Fruit fly (Drosophila melanogaster): Measurements from ENCODE around the gene mRpL23.

- TF ChIP-seq Sin3A (optimal IDR thresholded peaks at IDR 0.05): no peak
- TF ChIP-seq insv (optimal IDR thresholded peaks at IDR 0.05): no peak
Measured at dm6 chr3L:2390889-2391288, 17.4 kb upstream of the mRpL23 start, which contains the start of the genes CG32298 and CG32299.

Measured in Kc167 (cell line).